Worm (Caenorhabditis elegans) whole organism, late embryonic: ENCODE data around the gene psmd-9.

ENCODE experiments used
- C38D4.7 ChIP-seq: fragments of 200-800 bp; sonication (Bioruptor generic); optimal IDR thresholded peaks from 2 replicates; lab custom pipeline; 2018; ENCODE audit warnings: mild to moderate bottlenecking, missing genetic modification characterization, moderate library complexity, missing compliant biosample characterization
- F13H6.1 ChIP-seq: sonication (generic microtip); optimal IDR thresholded peaks from 2 replicates; lab custom pipeline; 2016; ENCODE audit warnings: missing genetic modification characterization, missing compliant biosample characterization
- K09A11.1 ChIP-seq: sonication (generic microtip); optimal IDR thresholded peaks from 2 replicates; lab custom pipeline; 2017; ENCODE audit warnings: antibody characterized with exemption, mild to moderate bottlenecking, missing genetic modification characterization, missing compliant biosample characterization; ENCODE audit not compliant: insufficient read depth
- ceh-14 ChIP-seq: sonication (generic microtip); optimal IDR thresholded peaks from 2 replicates; lab custom pipeline; 2016; ENCODE audit warnings: missing genotype, missing genetic modification characterization, missing compliant biosample characterization
- ceh-19 ChIP-seq: fragments of 200-800 bp; sonication (Bioruptor generic); optimal IDR thresholded peaks from 2 replicates; lab custom pipeline; 2018; ENCODE audit warnings: mild to moderate bottlenecking, missing genetic modification characterization, missing compliant biosample characterization
- ceh-2 ChIP-seq: sonication (generic microtip); optimal IDR thresholded peaks from 2 replicates; lab custom pipeline; 2016; ENCODE audit warnings: missing genotype, missing genetic modification characterization, missing compliant biosample characterization
- ceh-24 ChIP-seq: sonication (generic microtip); optimal IDR thresholded peaks from 2 replicates; lab custom pipeline; 2016; ENCODE audit warnings: mild to moderate bottlenecking, missing genetic modification characterization, missing compliant biosample characterization
- ceh-34 ChIP-seq: sonication (generic microtip); optimal IDR thresholded peaks from 2 replicates; lab custom pipeline; 2016; ENCODE audit warnings: mild to moderate bottlenecking, missing genetic modification characterization, missing compliant biosample characterization
- ceh-45 ChIP-seq: fragments of 200-800 bp; sonication (Bioruptor generic); IDR thresholded peaks from 2 replicates; pipeline ENCODE4 v1.3.6; 2022; ENCODE audit warnings: missing genetic modification reagents, missing genetic modification characterization, missing compliant biosample characterization
- ceh-6 ChIP-seq: fragments of 200-800 bp; sonication (Bioruptor generic); optimal IDR thresholded peaks from 2 replicates; lab custom pipeline; 2018; ENCODE audit warnings: mild to moderate bottlenecking, missing genetic modification characterization, missing compliant biosample characterization
- che-1 ChIP-seq: sonication (generic microtip); optimal IDR thresholded peaks from 2 replicates; lab custom pipeline; 2016; ENCODE audit warnings: mild to moderate bottlenecking, missing genetic modification characterization, missing compliant biosample characterization
- dmd-4 ChIP-seq: sonication (generic microtip); optimal IDR thresholded peaks from 2 replicates; lab custom pipeline; 2016; ENCODE audit warnings: borderline replicate concordance, missing genetic modification characterization, missing compliant biosample characterization
- dve-1 ChIP-seq: sonication (generic microtip); optimal IDR thresholded peaks from 2 replicates; lab custom pipeline; 2017; ENCODE audit warnings: antibody characterized with exemption, mild to moderate bottlenecking, missing genetic modification characterization, missing compliant biosample characterization
- elt-4 ChIP-seq: sonication (generic microtip); optimal IDR thresholded peaks from 2 replicates; lab custom pipeline; 2016; ENCODE audit warnings: missing genetic modification characterization, missing compliant biosample characterization
- fkh-6 ChIP-seq: sonication (generic microtip); optimal IDR thresholded peaks from 2 replicates; lab custom pipeline; 2016; ENCODE audit warnings: missing genetic modification characterization, missing compliant biosample characterization
- gmeb-2 ChIP-seq: sonication (generic microtip); optimal IDR thresholded peaks from 2 replicates; lab custom pipeline; 2016; ENCODE audit warnings: missing genetic modification characterization, inconsistent platforms, missing compliant biosample characterization
- hlh-13 ChIP-seq: fragments of 200-800 bp; sonication (Bioruptor generic); optimal IDR thresholded peaks from 2 replicates; lab custom pipeline; 2018; ENCODE audit warnings: mild to moderate bottlenecking, missing genetic modification characterization, missing compliant biosample characterization
- hlh-15 ChIP-seq: sonication (generic microtip); optimal IDR thresholded peaks from 2 replicates; lab custom pipeline; 2016; ENCODE audit warnings: missing genetic modification characterization, missing compliant biosample characterization
- lim-6 ChIP-seq: sonication (generic microtip); optimal IDR thresholded peaks from 2 replicates; lab custom pipeline; 2016; ENCODE audit warnings: missing genetic modification characterization, missing compliant biosample characterization
- madf-2 ChIP-seq: sonication (generic microtip); optimal IDR thresholded peaks from 2 replicates; lab custom pipeline; 2017; ENCODE audit warnings: missing genetic modification characterization, missing compliant biosample characterization
- nfya-1 ChIP-seq: sonication (generic microtip); optimal IDR thresholded peaks from 2 replicates; lab custom pipeline; 2017; ENCODE audit warnings: missing genetic modification characterization, mild to moderate bottlenecking, missing compliant biosample characterization, antibody characterized with exemption, moderate library complexity
- odd-2 ChIP-seq: sonication (generic microtip); optimal IDR thresholded peaks from 2 replicates; lab custom pipeline; 2017; ENCODE audit warnings: antibody characterized with exemption, mild to moderate bottlenecking, missing genetic modification characterization, missing compliant biosample characterization
- pag-3 ChIP-seq: sonication (generic microtip); optimal IDR thresholded peaks from 2 replicates; lab custom pipeline; 2016; ENCODE audit warnings: missing compliant biosample characterization, missing genetic modification characterization, borderline replicate concordance
- rnt-1 ChIP-seq: sonication (generic microtip); optimal IDR thresholded peaks from 2 replicates; lab custom pipeline; 2016; ENCODE audit warnings: missing genetic modification characterization, missing compliant biosample characterization
- sox-2 ChIP-seq: fragments of 200-800 bp; sonication (Bioruptor generic); IDR thresholded peaks from 2 replicates; pipeline ENCODE4 v1.3.6; 2022; ENCODE audit warnings: missing genetic modification reagents, missing genetic modification characterization, missing compliant biosample characterization
- tbx-2 ChIP-seq: sonication (generic microtip); optimal IDR thresholded peaks from 2 replicates; lab custom pipeline; 2016; ENCODE audit warnings: missing genetic modification characterization, missing compliant biosample characterization
- ttx-3 ChIP-seq: sonication (generic microtip); optimal IDR thresholded peaks from 2 replicates; lab custom pipeline; 2016; ENCODE audit warnings: missing genetic modification reagents, missing genetic modification characterization, missing compliant biosample characterization
- unc-3 ChIP-seq, 2 experiments: fragments of 200-800 bp in 1 of 2; sonication (Bioruptor generic) in 1 of 2; sonication (generic microtip) in 1 of 2; conservative IDR thresholded peaks in 1 of 2; optimal IDR thresholded peaks in 1 of 2; 2 replicates each; pipeline versions ENCODE4 v1.3.6 to Lab custom; 2016 to 2022; ENCODE audit warnings: missing compliant biosample characterization in 2 of 2, missing genetic modification characterization in 2 of 2, missing genetic modification reagents in 1 of 2
- unc-42 ChIP-seq: sonication (generic microtip); optimal IDR thresholded peaks from 2 replicates; lab custom pipeline; 2016; ENCODE audit warnings: missing genotype, missing genetic modification characterization, missing compliant biosample characterization
- zip-5 ChIP-seq: sonication (generic microtip); optimal IDR thresholded peaks from 2 replicates; lab custom pipeline; 2016; ENCODE audit warnings: missing genetic modification characterization, missing compliant biosample characterization
- ztf-16 ChIP-seq: sonication (generic microtip); optimal IDR thresholded peaks from 2 replicates; lab custom pipeline; 2017; ENCODE audit warnings: missing genetic modification characterization, missing compliant biosample characterization

Gene psmd-9

DNA sequence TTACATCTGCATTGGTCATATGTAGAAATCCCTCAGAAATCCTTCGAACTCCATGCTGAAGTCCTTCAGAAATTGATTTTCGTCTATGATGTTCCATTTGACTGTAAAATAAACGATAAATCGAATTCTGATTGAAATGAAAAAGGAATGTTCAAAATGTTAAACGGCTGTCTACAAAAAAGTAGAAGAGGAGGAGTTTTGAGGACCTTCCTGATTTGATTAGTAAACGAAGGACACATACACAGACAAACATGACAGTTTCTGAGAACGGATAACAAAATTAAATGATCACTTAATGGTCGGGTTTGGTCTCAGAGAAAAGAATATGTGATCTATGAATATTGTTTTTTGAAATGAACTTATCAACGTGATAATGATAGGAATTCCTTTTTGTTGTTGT is 24.9 kb upstream of the psmd-9 start, which contains the start of gene slc-36.5:
slc-36.5 (minus strand) TSS at position 101 of the 400 bp plus-strand sequence.
- no peak for TF ChIP-seq elt-4
- no peak for TF ChIP-seq rnt-1 (tag; lab: Kevin White, UChicago)
- TF ChIP-seq ceh-45 (GFP tag; lab: Robert Waterston, UW), result no peak
- no peak for TF ChIP-seq che-1 (tag; lab: Kevin White, UChicago)
- TF ChIP-seq pag-3 (tag; lab: Kevin White, UChicago), result no peak
- TF ChIP-seq F13H6.1 (tag; lab: Kevin White, UChicago), result no peak
- no peak for TF ChIP-seq ztf-16
- no peak for TF ChIP-seq ceh-14 (tag; lab: Kevin White, UChicago)
- no peak for TF ChIP-seq K09A11.1 (tag; lab: Kevin White, UChicago)
- TF ChIP-seq hlh-15 (tag; lab: Kevin White, UChicago), result no peak
- TF ChIP-seq madf-2, result no peak
- no peak for TF ChIP-seq hlh-13 (GFP tag; lab: Kevin White, UChicago)
- no peak for TF ChIP-seq ttx-3 (tag; lab: Kevin White, UChicago)
- no peak for TF ChIP-seq ceh-34 (tag; lab: Kevin White, UChicago)
- no peak for TF ChIP-seq dmd-4 (tag; lab: Kevin White, UChicago)

DNA sequence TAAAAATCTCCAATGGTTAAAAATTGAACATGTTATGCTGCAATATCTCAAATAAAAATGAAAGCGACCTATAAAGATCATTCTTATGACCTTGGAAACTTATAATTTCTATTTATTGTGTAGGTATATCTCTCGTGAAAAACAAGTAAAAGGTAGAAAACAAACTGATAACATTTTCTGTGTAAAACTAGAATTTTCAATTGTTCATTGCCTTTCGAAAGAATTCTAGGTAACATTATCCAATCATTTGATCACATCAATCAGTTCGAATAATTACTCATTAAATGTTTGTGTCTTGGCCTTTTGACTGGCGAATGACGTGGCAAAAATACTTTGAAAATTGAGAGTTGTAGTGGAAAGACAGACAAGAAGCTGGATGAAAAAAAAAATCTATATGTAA is 24.0 kb upstream of the psmd-9 start:
- TF ChIP-seq K09A11.1 (tag; lab: Kevin White, UChicago), result no peak
- no peak for TF ChIP-seq ceh-2 (tag; lab: Kevin White, UChicago)
- no peak for TF ChIP-seq odd-2 (tag; lab: Kevin White, UChicago)
- no peak for TF ChIP-seq pag-3 (tag; lab: Kevin White, UChicago)
- TF ChIP-seq nfya-1 (tag; lab: Kevin White, UChicago), result no peak
- no peak for TF ChIP-seq tbx-2 (tag; lab: Kevin White, UChicago)
- TF ChIP-seq gmeb-2, result no peak
- TF ChIP-seq ceh-19 (GFP tag; lab: Kevin White, UChicago), result no peak
- no peak for TF ChIP-seq zip-5 (tag; lab: Kevin White, UChicago)

DNA sequence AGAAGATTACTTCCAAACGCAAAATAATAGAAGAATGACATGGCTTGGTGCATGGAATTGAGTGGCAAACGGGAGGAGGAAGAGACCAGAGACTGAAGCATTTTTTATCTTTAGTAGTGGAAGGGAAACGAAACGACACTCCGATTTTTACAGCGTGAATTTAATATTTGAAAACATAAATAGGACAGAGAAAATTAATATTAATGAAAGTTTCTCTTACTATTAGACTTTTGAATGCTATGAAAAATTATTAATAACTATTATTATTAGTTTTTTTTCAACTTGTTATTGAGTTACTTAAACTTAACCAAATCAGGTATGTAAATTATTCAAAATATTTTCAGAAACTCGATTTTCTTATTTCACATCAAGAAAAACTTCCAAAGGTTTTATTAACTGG is 21.8 kb upstream of the psmd-9 start, which contains the start of gene C44B7.7:
C44B7.7 (minus strand) TSS at position 101 of the 400 bp plus-strand sequence.
- TF ChIP-seq ztf-16, result no peak

DNA sequence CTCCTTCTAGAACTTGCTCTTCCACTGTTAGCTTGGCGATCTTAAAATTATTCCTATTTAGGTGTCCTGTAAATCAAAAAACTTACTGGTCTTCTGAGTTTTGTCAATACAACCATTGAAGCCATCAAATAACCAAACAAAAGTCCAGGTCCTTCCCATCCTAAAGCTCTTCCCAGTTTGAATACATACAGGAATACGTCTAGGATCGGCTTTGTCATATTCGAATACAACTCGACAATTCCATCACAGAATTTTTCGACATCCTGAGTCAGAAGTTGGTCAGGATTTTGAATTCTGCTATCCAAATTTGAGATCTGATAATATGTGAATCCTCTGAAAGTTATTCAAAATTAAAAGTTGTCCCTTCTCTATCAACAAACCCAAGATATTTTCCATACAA is 19.6 kb upstream of the psmd-9 start:
- no peak for TF ChIP-seq dve-1
- TF ChIP-seq, all 69 proteins: peak for 0

DNA sequence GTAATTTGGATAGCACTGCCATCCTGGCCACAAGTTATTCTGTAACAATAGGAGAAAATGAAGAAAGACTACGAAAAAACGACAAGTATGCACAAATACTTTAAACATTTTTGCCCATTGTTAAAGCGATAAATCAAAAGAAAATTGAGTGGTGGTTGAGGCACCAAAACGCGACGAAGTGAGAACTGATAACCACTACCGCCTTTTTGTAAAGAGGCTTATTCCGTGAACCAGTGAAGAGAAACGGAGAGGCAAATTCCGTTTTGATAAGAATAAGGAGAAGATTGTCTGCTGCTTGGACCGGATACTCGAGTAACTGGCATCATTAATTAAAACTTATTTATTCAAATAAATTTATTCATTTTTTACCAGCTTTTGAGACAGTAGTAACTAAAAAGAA is 18.2 kb upstream of the psmd-9 start, which contains the start of gene pmp-1:
pmp-1 (minus strand) TSS at position 39 of the 400 bp plus-strand sequence.
- TF ChIP-seq ceh-34 (tag; lab: Kevin White, UChicago) (no peak), unc-3 (GFP tag; conservative IDR thresholded peaks at IDR 0.05; lab: Robert Waterston, UW) (no peak), unc-3 (tag; optimal IDR thresholded peaks at IDR 0.05; lab: Kevin White, UChicago) (no peak), ceh-6 (GFP tag; lab: Kevin White, UChicago) (no peak), unc-42 (no peak), C38D4.7 (GFP tag; lab: Kevin White, UChicago) (no peak), ceh-24 (tag; lab: Kevin White, UChicago) (no peak), sox-2 (GFP tag; lab: Robert Waterston, UW) (no peak), lim-6 (tag; lab: Kevin White, UChicago) (no peak), tbx-2 (tag; lab: Kevin White, UChicago) (no peak), elt-4 (no peak), ceh-45 (GFP tag; lab: Robert Waterston, UW) (no peak), fkh-6 (tag; lab: Kevin White, UChicago) (no peak)
